Worm (Caenorhabditis elegans): ENCODE results near the gene clpp-1.

Gene clpp-1

DNA sequence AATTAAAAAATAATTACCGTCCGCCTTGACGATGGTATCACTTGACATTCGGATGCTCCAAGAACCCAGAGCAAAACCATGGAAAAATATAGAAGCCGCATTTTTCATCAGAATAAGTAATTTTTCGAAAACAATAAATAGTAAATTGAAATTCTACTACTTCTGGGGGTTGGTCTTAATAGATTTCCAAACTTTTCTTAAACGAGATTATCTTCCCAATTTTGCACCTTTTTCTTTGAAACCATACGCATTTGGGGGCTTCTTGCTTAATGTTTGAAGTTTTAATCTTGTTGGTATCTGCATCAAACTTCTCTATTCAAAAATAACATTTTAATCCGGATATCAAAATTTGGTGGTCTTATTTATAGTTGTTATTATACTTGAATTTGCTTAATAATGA lies 13.5 kb upstream of the clpp-1 start, which contains the start of gene gcy-5:
Gene gcy-5, minus strand, starts transcription at position 101 of the 400 bp plus-strand sequence.
- TF ChIP-seq nhr-12 (tag; optimal IDR thresholded peaks at IDR 0.05) (no peak), sptf-1 (tag; optimal IDR thresholded peaks at IDR 0.05) (no peak), unc-62 (GFP tag; optimal IDR thresholded peaks at IDR 0.05) (no peak), ceh-83 (GFP tag; optimal IDR thresholded peaks at IDR 0.05) (no peak), unc-120 (tag; optimal IDR thresholded peaks at IDR 0.05; ENCODE audit: poor library complexity, severe bottlenecking) (no peak), zip-8 (tag; optimal IDR thresholded peaks at IDR 0.05) (no peak), mep-1 (tag; optimal IDR thresholded peaks at IDR 0.05) (no peak), lin-13 (tag; optimal IDR thresholded peaks at IDR 0.05) (no peak), sem-2 (GFP tag; optimal IDR thresholded peaks at IDR 0.05) (no peak), ceh-43 (GFP tag; optimal IDR thresholded peaks at IDR 0.05) (no peak), elt-3 (tag; optimal IDR thresholded peaks at IDR 0.05) (no peak), drap-1 (GFP tag; optimal IDR thresholded peaks at IDR 0.05) (no peak), ztf-11 (tag; optimal IDR thresholded peaks at IDR 0.05) (no peak), flh-1 (GFP tag; optimal IDR thresholded peaks at IDR 0.05) (no peak), mab-5 (tag; optimal IDR thresholded peaks at IDR 0.05) (no peak), blmp-1 (tag; optimal IDR thresholded peaks at IDR 0.05) (no peak)

ce11 chrII:10315252-10315651 lies 12.6 kb upstream of the clpp-1 start, which contains the start of gene idpp-8:
Gene idpp-8 (plus strand): TSS chrII:10315552.
- no peak for TF ChIP-seq elt-3 (tag; optimal IDR thresholded peaks at IDR 0.05)

DNA sequence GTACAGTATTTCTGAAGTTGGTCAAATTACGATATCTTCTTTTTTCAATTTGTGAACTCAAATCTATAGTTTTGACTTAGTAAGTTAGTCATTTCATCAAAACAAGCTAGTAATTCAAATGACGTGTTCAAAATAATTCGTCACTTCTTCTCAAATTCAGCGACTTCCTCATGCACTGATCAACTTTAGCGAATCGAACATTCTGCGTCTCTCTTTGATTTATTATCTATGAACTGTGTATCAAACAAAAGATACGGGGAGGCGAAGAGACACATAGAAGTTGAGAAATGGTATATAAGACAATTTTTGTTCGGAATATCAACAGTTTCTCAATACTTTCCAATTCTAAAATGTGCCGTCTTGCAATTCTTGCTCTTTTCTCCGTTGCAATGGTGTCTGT lies 9.3 kb upstream of the clpp-1 start, which contains the start of gene srlf-34:
Gene srlf-34, plus strand, starts transcription at position 321 of the 400 bp plus-strand sequence.
- no peak for TF ChIP-seq mls-2 (tag; optimal IDR thresholded peaks at IDR 0.05)
- TF ChIP-seq nhr-76 (tag; optimal IDR thresholded peaks at IDR 0.05): no peak
- TF ChIP-seq lin-32 (GFP tag; optimal IDR thresholded peaks at IDR 0.05): no peak
- no peak for TF ChIP-seq drap-1 (GFP tag; optimal IDR thresholded peaks at IDR 0.05)
- no peak for TF ChIP-seq unc-39 (tag; optimal IDR thresholded peaks at IDR 0.05)
- no peak for TF ChIP-seq elt-1 (tag; optimal IDR thresholded peaks at IDR 0.05; ENCODE audit: borderline replicate concordance, insufficient read depth)
- no peak for TF ChIP-seq ztf-11 (tag; optimal IDR thresholded peaks at IDR 0.05)
- no peak for TF ChIP-seq nhr-237 (tag; optimal IDR thresholded peaks at IDR 0.05)
- TF ChIP-seq unc-62 (GFP tag; optimal IDR thresholded peaks at IDR 0.05): no peak
- TF ChIP-seq sem-2 (GFP tag; optimal IDR thresholded peaks at IDR 0.05): no peak
- TF ChIP-seq lin-13 (tag; optimal IDR thresholded peaks at IDR 0.05): no peak

- TF ChIP-seq ham-2 (GFP tag; optimal IDR thresholded peaks at IDR 0.05) (no peak), nhr-237 (tag; optimal IDR thresholded peaks at IDR 0.05) (no peak), unc-62 (GFP tag; optimal IDR thresholded peaks at IDR 0.05) (no peak), snpc-4 (tag; optimal IDR thresholded peaks at IDR 0.05) (no peak), ceh-43 (GFP tag; optimal IDR thresholded peaks at IDR 0.05) (no peak), nhr-2 (tag; optimal IDR thresholded peaks at IDR 0.05) (no peak), unc-120 (tag; optimal IDR thresholded peaks at IDR 0.05; ENCODE audit: poor library complexity, severe bottlenecking) (no peak), tbx-8 (GFP tag; optimal IDR thresholded peaks at IDR 0.05) (no peak), hlh-1 (tag; optimal IDR thresholded peaks at IDR 0.05) (no peak), nhr-76 (tag; optimal IDR thresholded peaks at IDR 0.05) (no peak)
Observed at ce11 chrII:10309337-10309736, 6.7 kb upstream of the clpp-1 start, which contains the start of gene ZK970.8. Gene ZK970.8 (plus strand): TSS chrII:10309637.

DNA sequence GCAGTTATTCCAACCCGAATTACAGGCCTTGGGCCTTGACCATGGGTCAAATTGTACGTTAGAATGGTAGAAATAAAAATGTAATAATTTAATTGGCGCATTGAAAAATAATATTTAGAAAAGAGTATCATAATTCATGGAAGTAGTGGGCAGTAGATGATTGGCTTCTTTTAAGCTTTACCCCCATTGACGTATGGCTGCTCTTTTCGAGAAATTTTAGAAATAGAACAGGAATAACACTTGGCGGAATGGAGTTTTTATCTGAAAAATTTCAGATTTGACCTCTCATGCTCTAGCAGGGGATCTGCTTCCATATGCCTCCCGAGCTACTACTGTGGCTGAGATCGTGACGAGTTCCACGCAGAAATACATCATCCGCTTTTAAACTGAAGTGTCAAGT lies 6.1 kb upstream of the clpp-1 start, which contains the start of gene gcy-4:
Gene gcy-4, minus strand, starts transcription at position 101 of the 400 bp plus-strand sequence.
- TF ChIP-seq nhr-12 (tag; optimal IDR thresholded peaks at IDR 0.05) (no peak), ham-2 (GFP tag; optimal IDR thresholded peaks at IDR 0.05) (no peak), nhr-28 (tag; optimal IDR thresholded peaks at IDR 0.05) (no peak), ces-1 (GFP tag; optimal IDR thresholded peaks at IDR 0.05) (no peak), unc-39 (tag; optimal IDR thresholded peaks at IDR 0.05) (no peak), ceh-83 (GFP tag; optimal IDR thresholded peaks at IDR 0.05) (no peak)

- TF ChIP-seq ces-1 (GFP tag; optimal IDR thresholded peaks at IDR 0.05): peak; percentile 91
- peak; percentile 3 for TF ChIP-seq nhr-2 (tag; optimal IDR thresholded peaks at IDR 0.05)
- peak; percentile 28 for TF ChIP-seq hlh-1 (tag; optimal IDR thresholded peaks at IDR 0.05)
- no peak for TF ChIP-seq nhr-28 (tag; optimal IDR thresholded peaks at IDR 0.05)
- TF ChIP-seq ceh-83 (GFP tag; optimal IDR thresholded peaks at IDR 0.05): no peak
- TF ChIP-seq nhr-12 (tag; optimal IDR thresholded peaks at IDR 0.05): no peak
- TF ChIP-seq snpc-4 (tag; optimal IDR thresholded peaks at IDR 0.05): no peak
- TF ChIP-seq sptf-1 (tag; optimal IDR thresholded peaks at IDR 0.05): peak; percentile 74
- TF ChIP-seq ztf-11 (tag; optimal IDR thresholded peaks at IDR 0.05): no peak
- TF ChIP-seq unc-39 (tag; optimal IDR thresholded peaks at IDR 0.05): no peak
- TF ChIP-seq pha-4 (tag; optimal IDR thresholded peaks at IDR 0.05): peak; percentile 7
- TF ChIP-seq M03D4.4 (tag; optimal IDR thresholded peaks at IDR 0.05): peak; percentile 13
- peak; percentile 57 for TF ChIP-seq lsy-2 (tag; optimal IDR thresholded peaks at IDR 0.05)
- TF ChIP-seq mep-1 (tag; optimal IDR thresholded peaks at IDR 0.05): peak; percentile 56
- TF ChIP-seq blmp-1 (tag; optimal IDR thresholded peaks at IDR 0.05): no peak
- peak; percentile 11 for TF ChIP-seq bed-3 (GFP tag; optimal IDR thresholded peaks at IDR 0.05)
- no peak for TF ChIP-seq tbx-8 (GFP tag; optimal IDR thresholded peaks at IDR 0.05)
Observed at ce11 chrII:10303663-10304115, 1.0 kb upstream of the clpp-1 start, which contains the start of gene vha-9. Gene vha-9 (minus strand): TSS chrII:10303713.
